Worm (Caenorhabditis elegans) whole organism, early embryonic: ENCODE data around the gene nspb-2.
"Not testable (repeated sequence)": the region's sequence is repeated elsewhere in the genome, so short reads cannot be mapped to it uniquely, and the experiment has no call there.

Experiments used
- B0310.2 ChIP-seq: sonication (generic microtip); optimal IDR thresholded peaks from 2 replicates; lab custom pipeline; 2016; ENCODE audit warnings: mild to moderate bottlenecking, missing genetic modification characterization, missing compliant biosample characterization
- F13C5.2 ChIP-seq: sonication (generic microtip); optimal IDR thresholded peaks from 2 replicates; lab custom pipeline; 2017; ENCODE audit warnings: mild to moderate bottlenecking, missing genetic modification characterization, inconsistent platforms, missing compliant biosample characterization
- aly-1 ChIP-seq: sonication (generic microtip); optimal IDR thresholded peaks from 2 replicates; lab custom pipeline; 2016; ENCODE audit warnings: missing genetic modification characterization, missing compliant biosample characterization
- ama-1 ChIP-seq: fragments of 150-350 bp; optimal IDR thresholded peaks from 2 replicates; lab custom pipeline; 2014
- ceh-13 ChIP-seq: fragments of 200-800 bp; sonication (Bioruptor generic); optimal IDR thresholded peaks from 2 replicates; lab custom pipeline; 2018; ENCODE audit warnings: mild to moderate bottlenecking, missing genetic modification characterization, missing compliant biosample characterization
- ceh-36 ChIP-seq: sonication (generic microtip); optimal IDR thresholded peaks from 2 replicates; lab custom pipeline; 2016; ENCODE audit warnings: missing genetic modification characterization, inconsistent platforms, missing compliant biosample characterization
- ets-7 ChIP-seq: sonication (generic microtip); optimal IDR thresholded peaks from 2 replicates; lab custom pipeline; 2016; ENCODE audit warnings: missing genotype, missing genetic modification characterization, missing compliant biosample characterization
- flt-1 ChIP-seq: fragments of 200-800 bp; sonication (Bioruptor generic); IDR thresholded peaks from 2 replicates; pipeline ENCODE4 v1.3.6; 2022; ENCODE audit warnings: missing genetic modification characterization, missing compliant biosample characterization
- hmbx-1 ChIP-seq: sonication (generic microtip); optimal IDR thresholded peaks from 2 replicates; lab custom pipeline; 2016; ENCODE audit warnings: mild to moderate bottlenecking, missing genetic modification characterization, missing compliant biosample characterization
- hmg-4 ChIP-seq: fragments of 200-800 bp; sonication (Bioruptor generic); optimal IDR thresholded peaks from 2 replicates; lab custom pipeline; 2018; ENCODE audit warnings: mild to moderate bottlenecking, missing genetic modification characterization, missing compliant biosample characterization
- hnd-1 ChIP-seq: sonication (generic microtip); optimal IDR thresholded peaks from 2 replicates; lab custom pipeline; 2016; ENCODE audit warnings: missing genetic modification characterization, missing compliant biosample characterization
- pes-1 ChIP-seq: fragments of 200-800 bp; sonication (Bioruptor generic); IDR thresholded peaks from 2 replicates; pipeline ENCODE4 v1.3.6; 2022; ENCODE audit warnings: missing genetic modification reagents, missing genetic modification characterization, missing compliant biosample characterization
- scrt-1 ChIP-seq: fragments of 200-800 bp; sonication (Bioruptor generic); IDR thresholded peaks from 2 replicates; pipeline ENCODE4 v1.3.6; 2022; ENCODE audit warnings: missing genetic modification characterization, missing compliant biosample characterization
- sea-1 ChIP-seq: fragments of 200-800 bp; sonication (Bioruptor generic); conservative IDR thresholded peaks from 2 replicates; pipeline ENCODE4 v1.3.6; 2022; ENCODE audit warnings: missing genetic modification characterization, missing compliant biosample characterization
- tbx-11 ChIP-seq: fragments of 200-800 bp; sonication (Bioruptor generic); IDR thresholded peaks from 2 replicates; pipeline ENCODE4 v1.3.6; 2022; ENCODE audit warnings: missing genetic modification characterization, missing compliant biosample characterization
- tbx-37 ChIP-seq: fragments of 200-800 bp; sonication (Bioruptor generic); conservative IDR thresholded peaks from 2 replicates; pipeline ENCODE4 v1.3.6; 2022; ENCODE audit warnings: missing genetic modification reagents, missing genetic modification characterization, missing compliant biosample characterization
- tra-4 ChIP-seq: sonication (generic microtip); optimal IDR thresholded peaks from 2 replicates; lab custom pipeline; 2017; ENCODE audit warnings: missing genetic modification characterization, missing compliant biosample characterization

nspb-2 gene

ce11 chrIV:6594871-6595270, 3.4 kb downstream of the nspb-2 start, which contains the start of gene nspb-3:
TSS of gene nspb-3 (minus strand) at chrIV:6594971.
- TF ChIP-seq ceh-36; tbx-11 (GFP tag; lab: Robert Waterston, UW); ceh-13 (GFP tag; lab: Kevin White, UChicago): not testable (repeated sequence)

- TF ChIP-seq ama-1 (no peak), tbx-37 (GFP tag; lab: Robert Waterston, UW) (no peak), B0310.2 (tag; lab: Kevin White, UChicago) (no peak), tbx-11 (GFP tag; lab: Robert Waterston, UW) (no peak), sea-1 (GFP tag; lab: Robert Waterston, UW) (no peak), ceh-36 (no peak), aly-1 (tag; lab: Kevin White, UChicago) (no peak), ceh-13 (GFP tag; lab: Kevin White, UChicago) (no peak), pes-1 (GFP tag; lab: Robert Waterston, UW) (no peak), hnd-1 (tag; lab: Kevin White, UChicago) (no peak), scrt-1 (GFP tag; lab: Robert Waterston, UW) (no peak), ets-7 (tag; lab: Kevin White, UChicago) (no peak), flt-1 (no peak), F13C5.2 (tag; lab: Kevin White, UChicago) (no peak), hmbx-1 (tag; lab: Kevin White, UChicago) (no peak), hmg-4 (no peak), tra-4 (tag; lab: Kevin White, UChicago) (no peak)
These were observed 4.4 kb downstream of the nspb-2 start, which contains the start of gene F38A5.22 for ce11 chrIV:6595912-6596311. TSS of gene F38A5.22 (minus strand) at chrIV:6595940.

- TF ChIP-seq ceh-13 (GFP tag; lab: Kevin White, UChicago) (no peak), ceh-36 (no peak), tbx-11 (GFP tag; lab: Robert Waterston, UW) (no peak), ets-7 (tag; lab: Kevin White, UChicago) (no peak), hnd-1 (tag; lab: Kevin White, UChicago) (no peak)
These were observed 5.8 kb downstream of the nspb-2 start, which contains the start of gene F38A5.6 for ce11 chrIV:6597298-6597697. TSS of gene F38A5.6 (minus strand) at chrIV:6597398.

ce11 chrIV:6597918-6598317, 6.4 kb downstream of the nspb-2 start, which contains the start of gene nspb-4:
TSS of gene nspb-4 (plus strand) at chrIV:6598218.
- not testable (repeated sequence) for TF ChIP-seq hmbx-1 (tag; lab: Kevin White, UChicago); tbx-37 (GFP tag; lab: Robert Waterston, UW); sea-1 (GFP tag; lab: Robert Waterston, UW)

- TF ChIP-seq flt-1; ceh-13 (GFP tag; lab: Kevin White, UChicago); B0310.2 (tag; lab: Kevin White, UChicago): not testable (repeated sequence)
These were observed 7.2 kb downstream of the nspb-2 start, which contains the start of gene nspb-5 for ce11 chrIV:6598740-6599139. TSS of gene nspb-5 (plus strand) at chrIV:6599040.

- TF ChIP-seq ama-1 (no peak), tra-4 (tag; lab: Kevin White, UChicago) (no peak), tbx-37 (GFP tag; lab: Robert Waterston, UW) (no peak), aly-1 (tag; lab: Kevin White, UChicago) (no peak), B0310.2 (tag; lab: Kevin White, UChicago) (no peak), flt-1 (no peak), pes-1 (GFP tag; lab: Robert Waterston, UW) (no peak), tbx-11 (GFP tag; lab: Robert Waterston, UW) (no peak), hmbx-1 (tag; lab: Kevin White, UChicago) (no peak)
These were observed 8.0 kb downstream of the nspb-2 start, which contains the start of gene F38A5.8 for ce11 chrIV:6599447-6599846. TSS of gene F38A5.8 (plus strand) at chrIV:6599747.

- no peak for TF ChIP-seq ama-1
- no peak for TF ChIP-seq flt-1
- no peak for TF ChIP-seq ets-7 (tag; lab: Kevin White, UChicago)
- no peak for TF ChIP-seq tbx-11 (GFP tag; lab: Robert Waterston, UW)
- no peak for TF ChIP-seq ceh-13 (GFP tag; lab: Kevin White, UChicago)
- TF ChIP-seq F13C5.2 (tag; lab: Kevin White, UChicago) = no peak
- TF ChIP-seq ceh-36 = no peak
- TF ChIP-seq hmg-4 = no peak
- TF ChIP-seq hmbx-1 (tag; lab: Kevin White, UChicago) = no peak
- TF ChIP-seq aly-1 (tag; lab: Kevin White, UChicago) = no peak
- no peak for TF ChIP-seq tra-4 (tag; lab: Kevin White, UChicago)
- TF ChIP-seq hnd-1 (tag; lab: Kevin White, UChicago) = no peak
- TF ChIP-seq B0310.2 (tag; lab: Kevin White, UChicago) = no peak
- TF ChIP-seq tbx-37 (GFP tag; lab: Robert Waterston, UW) = no peak
- no peak for TF ChIP-seq sea-1 (GFP tag; lab: Robert Waterston, UW)
These were observed 9.8 kb downstream of the nspb-2 start, which contains the start of gene sup-36 for ce11 chrIV:6601213-6601724. TSS of gene sup-36 (plus strand) at chrIV:6601674.

ce11 chrIV:6602376-6602775, 10.9 kb downstream of the nspb-2 start, which contains the start of gene F15B10.3:
TSS of gene F15B10.3 (plus strand) at chrIV:6602676.
- TF ChIP-seq ceh-13 (GFP tag; lab: Kevin White, UChicago) (no peak), tra-4 (tag; lab: Kevin White, UChicago) (no peak), ceh-36 (no peak), ets-7 (tag; lab: Kevin White, UChicago) (no peak), ama-1 (no peak), pes-1 (GFP tag; lab: Robert Waterston, UW) (no peak), sea-1 (GFP tag; lab: Robert Waterston, UW) (no peak), aly-1 (tag; lab: Kevin White, UChicago) (no peak), flt-1 (no peak), tbx-11 (GFP tag; lab: Robert Waterston, UW) (no peak), B0310.2 (tag; lab: Kevin White, UChicago) (no peak), hmg-4 (no peak), hnd-1 (tag; lab: Kevin White, UChicago) (no peak)
